Worm (Caenorhabditis elegans) whole organism, young adult: ENCODE data around the gene C47E8.4.

Experiments used
- B0035.1 ChIP-seq: sonication (generic microtip); optimal IDR thresholded peaks from 2 replicates; lab custom pipeline; 2016; ENCODE audit warnings: missing genetic modification characterization, mild to moderate bottlenecking, missing compliant biosample characterization, missing genotype, missing genetic modification reagents
- F49E8.2 ChIP-seq: sonication (generic microtip); optimal IDR thresholded peaks from 3 replicates; lab custom pipeline; 2017; ENCODE audit warnings: missing genetic modification characterization, mild to moderate bottlenecking, missing compliant biosample characterization, antibody characterized with exemption, moderate library complexity; ENCODE audit not compliant: insufficient read depth
- ceh-100 ChIP-seq: fragments of 200-800 bp; sonication (Bioruptor generic); IDR thresholded peaks from 2 replicates; pipeline ENCODE4 v1.3.6; 2022; ENCODE audit warnings: missing genetic modification reagents, missing genetic modification characterization, missing compliant biosample characterization
- ceh-79 ChIP-seq: sonication (generic microtip); optimal IDR thresholded peaks from 2 replicates; lab custom pipeline; 2017; ENCODE audit warnings: mild to moderate bottlenecking, missing genetic modification characterization, missing compliant biosample characterization
- dpl-1 ChIP-seq: fragments of 150-350 bp; optimal IDR thresholded peaks from 2 replicates; lab custom pipeline; 2014; ENCODE audit warnings: missing biosample characterization, missing genetic modification reagents, missing genetic modification characterization
- efl-1 ChIP-seq: fragments of 150-350 bp; optimal IDR thresholded peaks from 2 replicates; lab custom pipeline; 2014; ENCODE audit warnings: missing biosample characterization, missing genetic modification reagents, missing genetic modification characterization
- egrh-3 ChIP-seq: fragments of 200-800 bp; sonication (Bioruptor generic); IDR thresholded peaks from 2 replicates; pipeline ENCODE4 v1.3.6; 2022; ENCODE audit warnings: missing genetic modification reagents, missing genetic modification characterization, missing compliant biosample characterization
- pha-4 ChIP-seq: fragments of 150-350 bp; sonication (generic microtip); optimal IDR thresholded peaks from 2 replicates; lab custom pipeline; 2014; ENCODE audit warnings: missing biosample characterization, missing genetic modification reagents, missing genetic modification characterization
- sea-2 ChIP-seq: fragments of 200-800 bp; sonication (Bioruptor generic); IDR thresholded peaks from 2 replicates; pipeline ENCODE4 v1.3.6; 2022; ENCODE audit warnings: missing genetic modification characterization, missing compliant biosample characterization
- snpc-4 ChIP-seq, 5 experiments: fragments of 150-350 bp in 1 of 5; sonication (generic microtip) in 4 of 5; optimal IDR thresholded peaks; 2 replicates each; lab custom pipeline; 2014 to 2018; ENCODE audit warnings: missing genetic modification characterization in 5 of 5, missing biosample characterization in 3 of 5, antibody characterized with exemption in 2 of 5, mild to moderate bottlenecking in 2 of 5, missing compliant biosample characterization in 2 of 5, missing genotype in 2 of 5, moderate library complexity in 2 of 5, missing genetic modification reagents in 1 of 5
- unc-130 ChIP-seq: sonication (generic microtip); optimal IDR thresholded peaks from 2 replicates; lab custom pipeline; 2016; ENCODE audit warnings: missing genetic modification reagents, missing genetic modification characterization, missing compliant biosample characterization
- ztf-3 ChIP-seq: fragments of 200-800 bp; sonication (Bioruptor generic); optimal IDR thresholded peaks from 2 replicates; lab custom pipeline; 2018; ENCODE audit warnings: mild to moderate bottlenecking, missing genetic modification characterization, missing compliant biosample characterization

DNA sequence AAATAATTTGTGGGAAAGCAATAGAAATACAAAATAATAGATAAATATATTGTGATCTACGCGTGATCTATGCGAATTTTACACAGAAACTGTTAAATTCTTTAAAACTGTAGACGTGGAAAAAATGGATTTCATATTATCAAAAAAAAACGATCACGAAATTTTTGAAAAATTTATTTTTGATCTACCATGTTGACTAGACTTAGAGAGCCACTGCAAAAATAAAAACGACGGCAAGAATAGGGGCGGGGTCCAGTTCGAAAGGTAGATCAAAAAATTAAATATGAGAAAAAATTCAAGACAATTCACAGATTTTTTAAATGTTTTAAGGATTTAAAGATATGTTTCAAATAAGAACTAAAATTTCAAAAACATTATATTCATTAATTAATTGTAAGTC is 47.2 kb downstream of the C47E8.4 start:
- TF ChIP-seq unc-130 (GFP tag; lab: Kevin White, UChicago): no peak
- TF ChIP-seq ceh-79 (tag; lab: Kevin White, UChicago): no peak
- TF ChIP-seq sea-2 (GFP tag; lab: Robert Waterston, UW): no peak
- TF ChIP-seq ztf-3 (GFP tag; lab: Kevin White, UChicago): no peak
- TF ChIP-seq efl-1 (GFP tag; lab: Kevin White, UChicago): peak; percentile 69
- no peak for TF ChIP-seq B0035.1
- TF ChIP-seq pha-4 (tag; lab: Kevin White, UChicago): no peak
- TF ChIP-seq snpc-4 (GFP tag; optimal IDR thresholded peaks at IDR 0.05; lab: Kevin White, UChicago): no peak
- TF ChIP-seq snpc-4 (tag; optimal IDR thresholded peaks at IDR 0.05; lab: Kevin White, UChicago): no peak
- TF ChIP-seq dpl-1 (GFP tag; lab: Kevin White, UChicago): peak; percentile 64
- TF ChIP-seq egrh-3 (GFP tag; lab: Robert Waterston, UW): no peak
- no peak for TF ChIP-seq F49E8.2 (tag; lab: Kevin White, UChicago)
- TF ChIP-seq ceh-100 (GFP tag; lab: Robert Waterston, UW): no peak
